Worm (Caenorhabditis elegans): ENCODE measurements around the gene srd-19.

- TF ChIP-seq nhr-237 (tag; optimal IDR thresholded peaks at IDR 0.05) (no peak), nhr-28 (tag; optimal IDR thresholded peaks at IDR 0.05) (no peak), mab-5 (tag; optimal IDR thresholded peaks at IDR 0.05) (no peak), lin-13 (tag; optimal IDR thresholded peaks at IDR 0.05) (no peak), lsy-2 (tag; optimal IDR thresholded peaks at IDR 0.05) (no peak), unc-39 (tag; optimal IDR thresholded peaks at IDR 0.05) (no peak), nhr-76 (tag; optimal IDR thresholded peaks at IDR 0.05) (no peak), snpc-4 (tag; optimal IDR thresholded peaks at IDR 0.05) (no peak)
These were observed 14.0 kb downstream of the srd-19 start, which contains the start of gene cut-2 for ce11 chrV:13414585-13414984.
